Worm (Caenorhabditis elegans) whole organism, L3 larva: Measurements from ENCODE around the gene zipt-2.1.

Source experiments
- ama-1 ChIP-seq: fragments of 150-350 bp; optimal IDR thresholded peaks from 2 replicates; lab custom pipeline; 2018
- ceh-16 ChIP-seq: sonication (generic microtip); optimal IDR thresholded peaks from 2 replicates; lab custom pipeline; 2017; ENCODE audit warnings: missing biosample characterization, missing genetic modification characterization
- ceh-82 ChIP-seq: fragments of 150-350 bp; optimal IDR thresholded peaks from 2 replicates; lab custom pipeline; 2014; ENCODE audit warnings: missing biosample characterization, missing genetic modification characterization
- daf-12 ChIP-seq: fragments of 150-350 bp; optimal IDR thresholded peaks from 2 replicates; lab custom pipeline; 2014; ENCODE audit warnings: missing biosample characterization, missing genetic modification reagents, missing genetic modification characterization
- elt-1 ChIP-seq: fragments of 150-350 bp; optimal IDR thresholded peaks from 2 replicates; lab custom pipeline; 2014; ENCODE audit warnings: missing biosample characterization, missing genetic modification characterization
- fkh-10 ChIP-seq: sonication (generic microtip); optimal IDR thresholded peaks from 2 replicates; lab custom pipeline; 2017; ENCODE audit warnings: missing biosample characterization, missing genetic modification reagents, missing genetic modification characterization
- lin-15B ChIP-seq: fragments of 150-350 bp; optimal IDR thresholded peaks from 2 replicates; lab custom pipeline; 2014; ENCODE audit warnings: missing biosample characterization, missing genetic modification characterization
- mdl-1 ChIP-seq: fragments of 150-350 bp; optimal IDR thresholded peaks from 2 replicates; lab custom pipeline; 2014; ENCODE audit warnings: missing biosample characterization, missing genetic modification characterization
- nhr-11 ChIP-seq: fragments of 150-350 bp; optimal IDR thresholded peaks from 2 replicates; lab custom pipeline; 2014; ENCODE audit warnings: missing biosample characterization, missing genetic modification characterization
- nhr-28 ChIP-seq: fragments of 150-350 bp; optimal IDR thresholded peaks from 2 replicates; lab custom pipeline; 2014; ENCODE audit warnings: missing biosample characterization, missing genetic modification characterization
- nhr-76 ChIP-seq: fragments of 150-350 bp; sonication (generic microtip); optimal IDR thresholded peaks from 5 replicates; lab custom pipeline; 2014; ENCODE audit warnings: missing biosample characterization, missing genetic modification characterization
- skn-1 ChIP-seq: fragments of 150-350 bp; optimal IDR thresholded peaks from 2 replicates; lab custom pipeline; 2014; ENCODE audit warnings: missing biosample characterization, missing genetic modification characterization
- unc-62 ChIP-seq: fragments of 150-350 bp; sonication (generic microtip); optimal IDR thresholded peaks from 4 replicates; lab custom pipeline; 2014; ENCODE audit warnings: missing biosample characterization, missing genetic modification reagents, missing genetic modification characterization
- ztf-11 ChIP-seq: fragments of 150-350 bp; optimal IDR thresholded peaks from 2 replicates; lab custom pipeline; 2014; ENCODE audit warnings: missing biosample characterization, missing genetic modification characterization

DNA sequence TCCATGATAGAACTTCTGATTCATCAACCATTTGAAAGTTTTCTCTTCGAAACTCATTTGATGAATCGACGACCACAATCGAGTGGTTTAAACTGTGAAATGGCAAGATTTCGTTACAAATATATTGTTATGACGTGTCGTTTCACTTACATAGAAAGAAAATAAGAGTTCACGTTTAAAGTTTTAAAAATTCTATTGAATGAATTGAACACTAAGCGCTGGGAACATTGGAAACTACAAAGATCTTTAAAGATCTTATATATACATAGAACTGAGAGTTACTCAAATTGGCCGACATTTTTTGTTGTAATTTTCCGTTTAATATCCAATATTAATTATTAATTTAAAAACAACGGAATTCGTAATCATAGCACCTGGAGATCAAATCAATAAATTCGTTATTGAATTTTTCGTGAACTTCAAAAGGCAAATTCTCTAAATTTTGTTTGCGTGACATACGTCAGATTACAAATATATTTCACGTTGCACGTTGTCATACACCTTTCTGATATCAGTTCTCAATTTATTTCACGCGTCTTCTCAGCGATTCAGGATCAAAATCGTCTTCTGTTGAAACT lies 41.7 kb upstream of the zipt-2.1 start, which contains the start of the genes T25B9.4 and T25B9.6:
- TF ChIP-seq nhr-11 (tag; lab: Kevin White, UChicago): no peak
- TF ChIP-seq nhr-76 (tag; lab: Kevin White, UChicago): no peak
- TF ChIP-seq unc-62 (GFP tag; lab: Kevin White, UChicago): no peak
- no peak for TF ChIP-seq skn-1 (tag; lab: Kevin White, UChicago)
- TF ChIP-seq ceh-16: no peak
- no peak for TF ChIP-seq ama-1
- TF ChIP-seq fkh-10 (GFP tag; lab: Kevin White, UChicago): no peak
- TF ChIP-seq mdl-1 (tag; lab: Kevin White, UChicago): no peak
- no peak for TF ChIP-seq daf-12
- no peak for TF ChIP-seq lin-15B (tag; lab: Kevin White, UChicago)
- no peak for TF ChIP-seq ztf-11 (tag; lab: Kevin White, UChicago)
- TF ChIP-seq nhr-28: no peak
- TF ChIP-seq elt-1: no peak
- no peak for TF ChIP-seq ceh-82 (tag; lab: Kevin White, UChicago)
